Worm (Caenorhabditis elegans) whole organism, L2 larva: ENCODE measurements around the gene cept-1.

Source experiments
- ceh-82 ChIP-seq: fragments of 150-350 bp; optimal IDR thresholded peaks from 2 replicates; lab custom pipeline; 2014; ENCODE audit warnings: missing biosample characterization, missing genetic modification characterization
- fos-1 ChIP-seq: fragments of 150-350 bp; optimal IDR thresholded peaks from 2 replicates; lab custom pipeline; 2014; ENCODE audit warnings: missing biosample characterization, missing genetic modification characterization
- unc-39 ChIP-seq: fragments of 150-350 bp; optimal IDR thresholded peaks from 2 replicates; lab custom pipeline; 2014; ENCODE audit warnings: missing biosample characterization, missing genetic modification characterization

DNA sequence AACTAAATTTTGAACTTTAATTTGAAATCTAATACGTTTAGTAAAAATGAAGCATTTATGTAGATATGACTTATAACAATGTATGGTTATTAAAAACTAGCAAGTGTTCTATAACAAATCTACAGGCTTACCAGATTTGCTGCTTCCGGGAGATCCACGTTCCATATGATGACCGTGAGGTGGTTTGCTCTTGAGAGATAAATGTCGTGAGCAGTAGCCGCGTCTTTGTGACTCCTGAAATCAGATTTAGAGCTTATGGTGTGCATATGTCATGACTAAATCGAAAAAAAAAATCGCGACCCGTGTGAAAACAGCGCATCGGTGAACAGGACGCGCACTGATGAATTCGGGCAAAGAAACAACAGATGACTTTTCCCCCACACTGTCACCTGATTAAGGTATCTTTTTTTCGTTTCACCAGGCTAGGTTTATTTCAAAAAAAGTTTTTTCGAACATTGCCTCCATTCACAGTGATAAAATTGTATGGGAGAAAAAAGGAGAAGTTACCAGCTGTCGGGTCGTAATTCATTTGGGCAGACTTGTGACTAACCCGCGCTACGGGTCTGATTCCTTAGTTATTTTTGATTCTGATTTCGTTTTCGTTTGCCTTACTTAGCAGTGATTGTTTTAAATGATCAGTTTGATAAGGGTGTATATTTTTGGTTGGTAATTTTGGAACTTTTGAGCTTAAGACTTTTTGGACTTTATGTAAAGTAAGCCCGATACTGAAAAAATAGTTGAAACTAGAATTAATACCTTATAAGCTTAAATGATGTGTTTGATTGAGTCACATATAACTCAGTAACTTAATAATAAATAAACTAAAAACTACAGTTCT, 46.4 kb downstream of the cept-1 start, which contains the start of gene nhr-27:
- no peak for TF ChIP-seq fos-1 (tag; lab: Kevin White, UChicago)
- TF ChIP-seq ceh-82 (tag; lab: Kevin White, UChicago): no peak
- TF ChIP-seq unc-39 (tag; lab: Kevin White, UChicago): no peak
